Worm (Caenorhabditis elegans): ENCODE results near the gene srh-274.
"Not testable (repeated sequence)": the region's sequence is repeated elsewhere in the genome, so short reads cannot be mapped to it uniquely, and the experiment has no call there.

srh-274 gene

DNA sequence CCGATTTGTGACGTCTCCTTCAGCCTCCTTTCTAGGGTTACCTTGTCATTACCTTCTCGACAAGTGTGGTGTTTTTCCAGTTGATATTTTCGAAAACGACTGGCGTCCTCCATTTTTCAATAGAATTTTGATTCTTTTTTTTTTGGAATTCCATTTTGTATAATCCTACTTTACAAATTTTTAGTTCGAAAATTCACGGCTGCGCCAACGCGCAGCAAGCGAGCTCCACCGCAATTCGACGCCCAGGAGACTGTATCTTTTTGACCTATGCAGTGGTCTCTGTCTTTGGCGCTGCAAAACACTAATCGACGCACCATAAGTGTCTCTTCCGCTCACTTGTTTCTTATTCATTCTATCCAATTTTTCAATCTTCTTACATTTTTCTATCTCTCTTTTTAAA is 8.4 kb downstream of the srh-274 start, which contains the start of gene fbxc-42:
Gene fbxc-42 (plus strand): TSS at position 301 of the 400 bp plus-strand sequence.
- TF ChIP-seq lsy-2 (tag; optimal IDR thresholded peaks at IDR 0.05) (no peak), nhr-12 (tag; optimal IDR thresholded peaks at IDR 0.05) (no peak), nhr-129 (tag; optimal IDR thresholded peaks at IDR 0.05) (no peak), C34F6.9 (tag; optimal IDR thresholded peaks at IDR 0.05) (no peak), sem-4 (tag; optimal IDR thresholded peaks at IDR 0.05) (no peak), snpc-4 (tag; optimal IDR thresholded peaks at IDR 0.05) (no peak), mab-5 (tag; optimal IDR thresholded peaks at IDR 0.05) (no peak), ZK546.5 (tag; optimal IDR thresholded peaks at IDR 0.05) (no peak), unc-55 (GFP tag; optimal IDR thresholded peaks at IDR 0.05) (no peak), zag-1 (tag; optimal IDR thresholded peaks at IDR 0.05) (no peak), ama-1 (optimal IDR thresholded peaks at IDR 0.05) (no peak), nhr-21 (tag; optimal IDR thresholded peaks at IDR 0.05) (no peak)

DNA sequence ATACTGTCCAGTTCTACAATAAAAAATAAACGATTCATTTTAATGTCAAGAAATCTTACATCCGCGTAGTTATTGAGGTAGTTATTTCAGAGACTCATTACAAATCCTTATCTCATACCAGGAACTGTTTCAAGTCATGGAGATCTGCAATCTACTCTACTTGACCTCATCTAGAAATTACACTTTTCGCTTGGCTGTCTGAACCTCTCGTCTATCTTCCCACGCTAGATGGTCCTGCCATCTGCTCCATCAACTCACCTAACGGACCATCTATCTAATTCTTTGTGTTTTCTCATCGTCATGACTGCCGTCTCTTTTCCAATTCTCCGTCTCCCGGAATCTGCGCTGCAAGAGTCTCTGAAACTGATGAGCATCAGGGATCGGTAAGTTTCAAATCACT is 11.3 kb downstream of the srh-274 start, which contains the start of gene F45D11.7:
Gene F45D11.7 (plus strand): TSS at position 301 of the 400 bp plus-strand sequence.
- TF ChIP-seq mab-5 (tag; optimal IDR thresholded peaks at IDR 0.05); lin-13 (GFP tag; optimal IDR thresholded peaks at IDR 0.05); C34F6.9 (tag; optimal IDR thresholded peaks at IDR 0.05): not testable (repeated sequence)

DNA sequence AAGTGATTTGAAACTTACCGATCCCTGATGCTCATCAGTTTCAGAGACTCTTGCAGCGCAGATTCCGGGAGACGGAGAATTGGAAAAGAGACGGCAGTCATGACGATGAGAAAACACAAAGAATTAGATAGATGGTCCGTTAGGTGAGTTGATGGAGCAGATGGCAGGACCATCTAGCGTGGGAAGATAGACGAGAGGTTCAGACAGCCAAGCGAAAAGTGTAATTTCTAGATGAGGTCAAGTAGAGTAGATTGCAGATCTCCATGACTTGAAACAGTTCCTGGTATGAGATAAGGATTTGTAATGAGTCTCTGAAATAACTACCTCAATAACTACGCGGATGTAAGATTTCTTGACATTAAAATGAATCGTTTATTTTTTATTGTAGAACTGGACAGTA is 13.2 kb downstream of the srh-274 start, which contains the start of gene F45D11.11:
Gene F45D11.11 (minus strand): TSS at position 101 of the 400 bp plus-strand sequence.
- TF ChIP-seq skn-1 (tag; optimal IDR thresholded peaks at IDR 0.05); nhr-6 (tag; optimal IDR thresholded peaks at IDR 0.05); unc-55 (GFP tag; optimal IDR thresholded peaks at IDR 0.05): not testable (repeated sequence)

DNA sequence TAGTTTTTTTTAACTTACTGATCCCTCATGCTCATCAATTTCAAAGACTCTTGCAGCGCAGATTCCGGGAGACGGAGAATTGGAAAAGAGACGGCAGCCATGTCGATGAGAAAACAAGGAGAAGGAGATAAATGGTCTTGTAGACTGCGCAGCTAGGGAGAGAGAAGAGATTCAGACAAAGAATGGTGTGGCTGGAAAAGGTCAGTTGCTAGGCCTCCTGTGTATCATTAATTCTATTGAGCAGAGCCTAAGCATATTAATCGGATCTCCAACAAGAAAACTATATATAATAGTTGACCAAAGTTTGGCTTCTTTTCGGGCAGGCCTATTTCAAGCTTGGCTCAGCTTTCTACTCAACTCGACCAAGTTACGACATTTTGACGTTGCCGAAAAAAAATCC is 16.6 kb downstream of the srh-274 start, which contains the start of gene fbxb-29:
Gene fbxb-29 (minus strand): TSS at position 101 of the 400 bp plus-strand sequence.
- TF ChIP-seq crh-2 (tag; optimal IDR thresholded peaks at IDR 0.05) (no peak), ztf-11 (tag; optimal IDR thresholded peaks at IDR 0.05) (no peak), nhr-77 (tag; optimal IDR thresholded peaks at IDR 0.05) (no peak), nhr-129 (tag; optimal IDR thresholded peaks at IDR 0.05) (no peak), ceh-16 (tag; optimal IDR thresholded peaks at IDR 0.05) (no peak), egl-27 (tag; optimal IDR thresholded peaks at IDR 0.05) (no peak), lsy-2 (tag; optimal IDR thresholded peaks at IDR 0.05) (no peak), zag-1 (tag; optimal IDR thresholded peaks at IDR 0.05) (no peak), ZK546.5 (tag; optimal IDR thresholded peaks at IDR 0.05) (no peak)

DNA sequence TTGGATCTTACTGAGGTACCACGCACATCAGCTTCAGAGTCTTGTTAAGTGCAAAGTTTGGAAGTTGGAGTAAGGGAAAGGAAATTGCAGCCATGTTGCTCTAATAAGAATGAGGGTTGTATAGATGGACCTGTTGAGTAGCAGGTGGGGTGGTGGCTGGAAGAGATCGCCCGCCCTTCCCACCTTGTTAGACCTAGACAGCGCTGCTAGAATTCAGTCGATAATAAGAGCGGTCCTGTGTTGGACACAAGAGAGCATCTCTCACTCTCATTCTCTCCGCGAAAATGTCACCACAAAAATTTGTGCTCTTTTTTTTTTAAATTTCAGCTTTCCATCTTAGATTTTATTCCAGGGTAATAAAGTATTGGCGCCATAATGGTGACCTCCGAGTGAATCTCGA is 18.4 kb downstream of the srh-274 start, which contains the start of the genes fbxb-30 and F45D11.5:
Gene fbxb-30 (minus strand): TSS at position 101 of the 400 bp plus-strand sequence.
Gene F45D11.5 (plus strand): TSS at position 352 of the 400 bp plus-strand sequence.
- no peak for TF ChIP-seq gmeb-1 (tag; optimal IDR thresholded peaks at IDR 0.05)

DNA sequence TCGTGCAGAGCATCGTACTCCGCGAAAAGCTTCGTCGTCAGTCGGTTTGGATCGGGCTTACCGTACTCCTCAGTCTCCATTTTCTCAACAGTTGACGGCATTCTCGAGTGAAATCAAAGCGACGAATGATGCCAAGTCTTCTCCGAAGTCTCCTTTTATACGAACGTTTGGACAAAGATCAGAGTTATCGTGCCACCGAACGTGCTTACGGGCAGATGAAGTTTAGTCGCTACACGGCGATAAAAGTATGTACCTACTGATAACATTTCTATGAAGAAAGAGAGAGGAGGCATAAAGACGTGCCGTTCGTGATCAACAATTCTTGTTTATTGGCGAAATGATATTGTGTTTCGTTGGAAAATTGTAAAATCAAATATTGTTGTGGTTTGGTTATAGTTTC is 23.4 kb downstream of the srh-274 start, which contains the start of gene F45D11.14:
Gene F45D11.14 (minus strand): TSS at position 101 of the 400 bp plus-strand sequence.
- not testable (repeated sequence) for TF ChIP-seq nhr-77, ztf-11, mab-5 (tag; optimal IDR thresholded peaks at IDR 0.05)

DNA sequence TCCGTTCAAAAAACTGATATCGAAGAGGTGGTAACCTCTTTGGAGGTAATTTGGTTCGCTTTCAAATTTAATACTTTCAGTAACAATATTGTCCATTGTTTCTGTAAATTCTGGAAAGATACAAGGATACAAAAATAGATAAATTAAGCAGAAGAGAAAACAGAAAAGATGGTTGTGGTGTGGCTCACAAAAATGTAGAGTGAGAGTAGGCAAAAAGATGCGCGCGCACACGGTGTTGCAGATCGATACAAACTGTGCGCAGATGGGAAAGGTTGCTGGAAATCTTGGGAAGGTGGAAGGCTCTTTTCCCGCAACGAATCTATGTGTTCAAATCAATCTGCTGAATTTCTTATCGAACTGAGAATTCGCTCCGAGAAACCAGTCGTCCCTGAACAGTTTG is 41.7 kb downstream of the srh-274 start, which contains the start of gene btb-11:
Gene btb-11 (minus strand): TSS at position 101 of the 400 bp plus-strand sequence.
- not testable (repeated sequence) for TF ChIP-seq sem-4, nhr-23, lin-39 (tag; optimal IDR thresholded peaks at IDR 0.05)

DNA sequence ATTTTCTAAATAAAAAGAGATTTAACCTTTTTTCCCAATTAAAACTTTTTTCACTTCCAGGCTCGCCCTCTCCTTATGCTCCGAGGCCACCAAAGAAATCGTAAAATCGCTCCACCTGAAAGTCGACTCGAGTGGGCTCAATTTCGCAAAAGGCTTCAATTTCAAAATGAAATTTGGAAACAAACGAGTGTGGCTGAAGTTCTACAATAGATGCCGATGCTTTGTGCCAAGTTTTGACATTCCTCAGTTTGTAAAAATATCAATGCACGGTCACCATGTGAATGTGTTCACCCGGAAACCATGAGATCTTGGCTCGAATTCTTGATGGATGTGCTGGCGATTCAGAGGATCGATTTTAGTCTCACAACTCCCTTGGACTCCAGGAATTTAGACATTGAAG is 43.7 kb downstream of the srh-274 start, which contains the start of gene M01D1.12:
Gene M01D1.12 (plus strand): TSS at position 301 of the 400 bp plus-strand sequence.
- no peak for TF ChIP-seq sem-4 (tag; optimal IDR thresholded peaks at IDR 0.05)
- TF ChIP-seq nhr-25 (tag; optimal IDR thresholded peaks at IDR 0.05): no peak
- TF ChIP-seq ztf-1 (GFP tag; conservative IDR thresholded peaks at IDR 0.05): no peak
- TF ChIP-seq lin-11 (tag; optimal IDR thresholded peaks at IDR 0.05): no peak
- TF ChIP-seq C34F6.9 (tag; optimal IDR thresholded peaks at IDR 0.05): no peak
- no peak for TF ChIP-seq mab-5 (tag; optimal IDR thresholded peaks at IDR 0.05)
- no peak for TF ChIP-seq F13H6.1 (tag; optimal IDR thresholded peaks at IDR 0.05)
- no peak for TF ChIP-seq fos-1 (tag; optimal IDR thresholded peaks at IDR 0.05)
- no peak for TF ChIP-seq crh-2 (tag; optimal IDR thresholded peaks at IDR 0.05)
- TF ChIP-seq unc-39 (tag; optimal IDR thresholded peaks at IDR 0.05): no peak
- no peak for TF ChIP-seq nhr-12 (tag; optimal IDR thresholded peaks at IDR 0.05)
- no peak for TF ChIP-seq dmd-4 (tag; optimal IDR thresholded peaks at IDR 0.05)
- no peak for TF ChIP-seq mbf-1 (tag; optimal IDR thresholded peaks at IDR 0.05)
- no peak for TF ChIP-seq nhr-129 (tag; optimal IDR thresholded peaks at IDR 0.05)
- no peak for TF ChIP-seq gmeb-1 (tag; optimal IDR thresholded peaks at IDR 0.05)
- TF ChIP-seq ama-1 (optimal IDR thresholded peaks at IDR 0.05): no peak
- TF ChIP-seq Y55F3AM.14 (GFP tag; optimal IDR thresholded peaks at IDR 0.05): no peak
